Fruit fly (Drosophila melanogaster): ENCODE measurements around the gene CG45489.

The CG45489 gene

DNA sequence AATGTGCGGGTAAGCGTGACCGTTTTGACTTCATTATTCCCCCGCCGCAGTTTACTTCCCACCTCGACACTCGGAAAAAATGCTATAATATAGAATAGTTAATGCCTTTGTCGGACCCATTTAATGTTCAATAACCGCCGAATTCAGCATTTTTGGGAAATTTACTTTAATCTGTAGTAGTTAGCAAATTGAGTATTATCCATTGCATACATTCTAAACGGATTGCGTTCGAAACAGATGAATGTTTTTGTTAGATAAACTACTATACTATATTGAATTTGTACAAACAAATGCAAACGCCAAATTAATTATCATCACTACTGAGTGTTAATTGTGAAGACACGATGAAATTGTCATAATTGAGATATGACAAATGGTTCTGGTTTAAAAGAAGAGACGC is 44.8 kb downstream of the CG45489 start (continued):
- peak; percentile 7 for TF ChIP-seq Hmr (GFP tag; optimal IDR thresholded peaks at IDR 0.05)
- no peak for TF ChIP-seq CG8478 (optimal IDR thresholded peaks at IDR 0.05)
- TF ChIP-seq CG30403 (GFP tag; optimal IDR thresholded peaks at IDR 0.05): peak; percentile 53
- peak; percentile 37 for TF ChIP-seq fd96Cb (tag; optimal IDR thresholded peaks at IDR 0.05)
- no peak for TF ChIP-seq tgo (GFP tag; IDR thresholded peaks at IDR 0.05)
- peak; percentile 36 for TF ChIP-seq tio (GFP tag; optimal IDR thresholded peaks at IDR 0.05)
- TF ChIP-seq Drgx (GFP tag; IDR thresholded peaks at IDR 0.05): no peak
- TF ChIP-seq Rx (GFP tag; IDR thresholded peaks at IDR 0.05): no peak
- TF ChIP-seq row (GFP tag; IDR thresholded peaks at IDR 0.05): peak; percentile 31; the same call in 2 of the 3 replicates
- TF ChIP-seq CG17361 (GFP tag; IDR thresholded peaks at IDR 0.05): peak; percentile 63; the same call in 2 of the 3 replicates
- peak; percentile 55 for TF ChIP-seq Sox100B (GFP tag; optimal IDR thresholded peaks at IDR 0.05)
- TF ChIP-seq gfzf (GFP tag; optimal IDR thresholded peaks at IDR 0.05): no peak
- peak; percentile 22 for TF ChIP-seq bcd (GFP tag; optimal IDR thresholded peaks at IDR 0.05)
- peak; percentile 45 for TF ChIP-seq Oli (tag; optimal IDR thresholded peaks at IDR 0.05)
- no peak for TF ChIP-seq z (GFP tag; IDR thresholded peaks at IDR 0.05)
- peak; percentile 22 for TF ChIP-seq CG8924 (tag; optimal IDR thresholded peaks at IDR 0.05)
- TF ChIP-seq B-H1 (GFP tag; IDR thresholded peaks at IDR 0.05): no peak
- TF ChIP-seq dysf (GFP tag; IDR thresholded peaks at IDR 0.05): 0 out of 3 replicates have a peak, but pooled peaks have one; percentile 16
- peak; percentile 12 for TF ChIP-seq CG1529 (GFP tag; optimal IDR thresholded peaks at IDR 0.05)
- TF ChIP-seq CG10979 (tag; optimal IDR thresholded peaks at IDR 0.05): peak; percentile 52
- TF ChIP-seq CG13624 (GFP tag; optimal IDR thresholded peaks at IDR 0.05): no peak
- TF ChIP-seq chm (GFP tag; IDR thresholded peaks at IDR 0.05): no peak
- TF ChIP-seq ewg (GFP tag; optimal IDR thresholded peaks at IDR 0.05): peak; percentile 36
- TF ChIP-seq CG17359 (tag; optimal IDR thresholded peaks at IDR 0.05): peak; percentile 1
- TF ChIP-seq Atf3 (GFP tag; optimal IDR thresholded peaks at IDR 0.05): peak; percentile 14
- no peak for TF ChIP-seq CG15073 (GFP tag; optimal IDR thresholded peaks at IDR 0.05)
- peak; percentile 54 for TF ChIP-seq dmrt99B (tag; optimal IDR thresholded peaks at IDR 0.05)

All from whole organism, embryonic.